Worm (Caenorhabditis elegans): ENCODE data around the gene D1005.4.

ce11 chrX:1476005-1476404 is 9.6 kb downstream of the D1005.4 start:
- TF ChIP-seq mep-1 (tag; optimal IDR thresholded peaks at IDR 0.05) (no peak), elt-1 (tag; optimal IDR thresholded peaks at IDR 0.05; ENCODE audit: borderline replicate concordance, insufficient read depth) (no peak), tbx-8 (GFP tag; optimal IDR thresholded peaks at IDR 0.05) (no peak), nhr-12 (tag; optimal IDR thresholded peaks at IDR 0.05) (no peak), sptf-1 (tag; optimal IDR thresholded peaks at IDR 0.05) (no peak), elt-3 (tag; optimal IDR thresholded peaks at IDR 0.05) (no peak), lin-13 (tag; optimal IDR thresholded peaks at IDR 0.05) (no peak), mls-2 (tag; optimal IDR thresholded peaks at IDR 0.05) (no peak)

Measured in whole organism, mixed stage, embryonic.